Worm (Caenorhabditis elegans) whole organism, early embryonic: ENCODE data around the gene C09G9.5.

ENCODE experiments used
- ama-1 ChIP-seq: fragments of 150-350 bp; optimal IDR thresholded peaks from 2 replicates; lab custom pipeline; 2014
- ceh-36 ChIP-seq: sonication (generic microtip); optimal IDR thresholded peaks from 2 replicates; lab custom pipeline; 2016; ENCODE audit warnings: missing genetic modification characterization, inconsistent platforms, missing compliant biosample characterization
- ets-7 ChIP-seq: sonication (generic microtip); optimal IDR thresholded peaks from 2 replicates; lab custom pipeline; 2016; ENCODE audit warnings: missing genotype, missing genetic modification characterization, missing compliant biosample characterization
- hmg-4 ChIP-seq: fragments of 200-800 bp; sonication (Bioruptor generic); optimal IDR thresholded peaks from 2 replicates; lab custom pipeline; 2018; ENCODE audit warnings: mild to moderate bottlenecking, missing genetic modification characterization, missing compliant biosample characterization
- tbx-11 ChIP-seq: fragments of 200-800 bp; sonication (Bioruptor generic); IDR thresholded peaks from 2 replicates; pipeline ENCODE4 v1.3.6; 2022; ENCODE audit warnings: missing genetic modification characterization, missing compliant biosample characterization
- tbx-37 ChIP-seq: fragments of 200-800 bp; sonication (Bioruptor generic); conservative IDR thresholded peaks from 2 replicates; pipeline ENCODE4 v1.3.6; 2022; ENCODE audit warnings: missing genetic modification reagents, missing genetic modification characterization, missing compliant biosample characterization

DNA sequence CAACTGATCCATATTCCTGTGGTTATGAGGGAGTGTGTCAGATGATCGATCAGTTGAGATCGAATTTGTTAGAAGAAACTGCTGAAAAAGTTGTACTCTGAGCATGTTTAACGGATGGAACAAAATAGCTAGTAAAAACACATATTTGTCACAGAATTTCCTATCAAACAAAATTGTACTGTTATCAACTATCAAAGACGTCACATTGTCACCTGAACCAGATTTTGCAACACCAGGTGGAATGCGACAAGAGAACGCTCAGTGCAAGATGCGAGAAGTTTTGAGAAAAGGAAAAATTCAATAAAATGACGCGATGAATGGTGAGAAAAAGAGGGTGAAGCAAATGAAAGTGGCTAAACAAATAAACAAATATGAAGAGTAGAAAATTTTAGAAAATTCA lies 18.8 kb upstream of the C09G9.5 start:
- TF ChIP-seq hmg-4 = no peak
- TF ChIP-seq ets-7 (tag; lab: Kevin White, UChicago) = no peak
- no peak for TF ChIP-seq tbx-37 (GFP tag; lab: Robert Waterston, UW)
- no peak for TF ChIP-seq ama-1 (lab: Kevin White, UChicago)
- TF ChIP-seq tbx-11 = no peak
- no peak for TF ChIP-seq ceh-36 (tag; lab: Kevin White, UChicago)
